Worm (Caenorhabditis elegans) whole organism, mixed stage, embryonic: ENCODE data around the gene B0252.1.

Experiments
- blmp-1 ChIP-seq: fragments of 150-350 bp; optimal IDR thresholded peaks from 2 replicates; lab custom pipeline; 2014; ENCODE audit warnings: missing biosample characterization, missing genetic modification characterization
- ces-1 ChIP-seq: fragments of 150-350 bp; optimal IDR thresholded peaks from 2 replicates; lab custom pipeline; 2014; ENCODE audit warnings: missing biosample characterization, missing genetic modification reagents, missing genetic modification characterization
- cnd-1 ChIP-seq: fragments of 200-800 bp; sonication (Bioruptor generic); optimal IDR thresholded peaks from 2 replicates; lab custom pipeline; 2018; ENCODE audit warnings: mild to moderate bottlenecking, missing genetic modification characterization, missing compliant biosample characterization
- elt-1 ChIP-seq: sonication (generic microtip); optimal IDR thresholded peaks from 2 replicates; lab custom pipeline; 2017; ENCODE audit warnings: missing genetic modification characterization, mild to moderate bottlenecking, missing compliant biosample characterization, antibody characterized with exemption, moderate library complexity, borderline replicate concordance; ENCODE audit not compliant: insufficient read depth
- elt-3 ChIP-seq: fragments of 150-350 bp; optimal IDR thresholded peaks from 2 replicates; lab custom pipeline; 2014; ENCODE audit warnings: missing biosample characterization, missing genetic modification characterization
- lin-13 ChIP-seq: fragments of 150-350 bp; optimal IDR thresholded peaks from 2 replicates; lab custom pipeline; 2014; ENCODE audit warnings: missing biosample characterization, missing genetic modification characterization
- nhr-12 ChIP-seq: fragments of 150-350 bp; optimal IDR thresholded peaks from 2 replicates; lab custom pipeline; 2014; ENCODE audit warnings: missing biosample characterization, missing genetic modification characterization
- nhr-2 ChIP-seq: fragments of 150-350 bp; optimal IDR thresholded peaks from 2 replicates; lab custom pipeline; 2014; ENCODE audit warnings: missing biosample characterization, missing genetic modification characterization
- nhr-28 ChIP-seq: fragments of 150-350 bp; optimal IDR thresholded peaks from 2 replicates; lab custom pipeline; 2014; ENCODE audit warnings: missing biosample characterization, missing genetic modification characterization
- nhr-76 ChIP-seq: sonication (generic microtip); optimal IDR thresholded peaks from 2 replicates; lab custom pipeline; 2017; ENCODE audit warnings: missing biosample characterization, missing genetic modification characterization
- snpc-4 ChIP-seq: fragments of 150-350 bp; optimal IDR thresholded peaks from 2 replicates; lab custom pipeline; 2014; ENCODE audit warnings: missing biosample characterization, missing genetic modification characterization
- sptf-1 ChIP-seq: sonication (generic microtip); optimal IDR thresholded peaks from 2 replicates; lab custom pipeline; 2017; ENCODE audit warnings: mild to moderate bottlenecking, missing genetic modification characterization, moderate library complexity, missing compliant biosample characterization
- ztf-11 ChIP-seq: fragments of 150-350 bp; optimal IDR thresholded peaks from 2 replicates; lab custom pipeline; 2014; ENCODE audit warnings: missing biosample characterization, missing genetic modification characterization

DNA sequence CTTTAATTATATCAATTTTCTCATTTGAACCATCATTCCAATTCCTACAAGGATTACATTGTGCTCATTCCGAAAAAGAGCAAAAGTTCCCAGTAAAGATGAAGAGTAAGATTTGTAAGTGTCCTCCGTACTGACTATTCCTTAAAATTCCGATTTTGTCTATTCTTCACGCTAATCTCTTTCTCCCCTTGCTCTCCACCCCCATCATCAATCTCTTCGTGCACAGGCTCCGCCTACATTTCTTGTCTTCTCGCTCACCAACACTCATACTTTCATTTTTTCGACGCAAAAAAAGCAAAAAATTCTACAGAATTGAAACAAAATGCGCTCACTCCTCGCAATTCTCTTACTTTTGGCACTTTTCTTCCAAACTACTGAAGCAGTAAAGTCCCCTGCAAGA is 3.6 kb upstream of the B0252.1 start, which contains the start of gene B0252.8:
- TF ChIP-seq lin-13 (tag; lab: Kevin White, UChicago) (no peak), elt-3 (tag; lab: Kevin White, UChicago) (no peak), nhr-12 (tag; lab: Kevin White, UChicago) (no peak), snpc-4 (tag; lab: Kevin White, UChicago) (no peak), nhr-28 (tag; lab: Kevin White, UChicago) (no peak), cnd-1 (tag; lab: Kevin White, UChicago) (no peak), sptf-1 (tag; lab: Kevin White, UChicago) (no peak), blmp-1 (tag; lab: Kevin White, UChicago) (no peak), elt-1 (tag; lab: Kevin White, UChicago) (no peak), ztf-11 (tag; lab: Kevin White, UChicago) (no peak), nhr-2 (tag; lab: Kevin White, UChicago) (no peak), ces-1 (GFP tag; lab: Kevin White, UChicago) (peak; percentile 13), nhr-76 (no peak)
